Fruit fly (Drosophila melanogaster) whole organism, embryonic: Measurements from ENCODE around the gene CG13601.
A peak's percentile ranks its signal among the peaks of the same experiment; 100 is the strongest.

Experiments
- Blimp-1 ChIP-seq: fragments of 200-800 bp; sonication (Bioruptor generic); optimal IDR thresholded peaks from 3 replicates; lab custom pipeline; 2018; ENCODE audit warnings: missing biosample characterization, missing genetic modification characterization, mild to moderate bottlenecking, moderate library complexity, missing genetic modification reagents
- CG10274 ChIP-seq: fragments of 200-800 bp; sonication (Bioruptor generic); optimal IDR thresholded peaks from 3 replicates; lab custom pipeline; 2017; ENCODE audit warnings: missing biosample characterization, mild to moderate bottlenecking, missing genetic modification characterization
- CG10462 ChIP-seq: fragments of 200-800 bp; sonication (Bioruptor generic); optimal IDR thresholded peaks from 2 replicates; lab custom pipeline; 2016; ENCODE audit warnings: missing biosample characterization, missing genetic modification characterization
- CG10543 ChIP-seq: fragments of 200-800 bp; sonication (Bioruptor generic); optimal IDR thresholded peaks from 3 replicates; lab custom pipeline; 2017; ENCODE audit warnings: missing biosample characterization, mild to moderate bottlenecking, missing genetic modification characterization, moderate library complexity
- CG11504 ChIP-seq: fragments of 200-800 bp; sonication (Bioruptor generic); optimal IDR thresholded peaks from 3 replicates; lab custom pipeline; 2019; ENCODE audit warnings: missing biosample characterization, mild to moderate bottlenecking, missing genetic modification characterization, moderate library complexity
- CG12236 ChIP-seq: fragments of 200-800 bp; sonication (Bioruptor generic); optimal IDR thresholded peaks from 2 replicates; lab custom pipeline; 2016; ENCODE audit warnings: missing biosample characterization, missing genetic modification characterization
- CG13123 ChIP-seq: fragments of 200-800 bp; sonication (Bioruptor generic); optimal IDR thresholded peaks from 2 replicates; lab custom pipeline; 2016; ENCODE audit warnings: missing biosample characterization, missing genetic modification characterization
- CG13287 ChIP-seq: fragments of 200-800 bp; sonication (Bioruptor generic); IDR thresholded peaks from 2 replicates; pipeline ENCODE4 v1.3.6; 2022; ENCODE audit warnings: missing biosample characterization, missing genetic modification characterization; ENCODE audit not compliant: partially characterized antibody
- CG13894 ChIP-seq: fragments of 200-800 bp; sonication (Bioruptor generic); optimal IDR thresholded peaks from 3 replicates; lab custom pipeline; 2018; ENCODE audit warnings: missing biosample characterization, mild to moderate bottlenecking, missing genetic modification characterization, moderate library complexity
- CG15696 ChIP-seq: fragments of 200-800 bp; sonication (Bioruptor generic); optimal IDR thresholded peaks from 2 replicates; lab custom pipeline; 2019; ENCODE audit warnings: missing biosample characterization, mild to moderate bottlenecking, missing genetic modification characterization, moderate library complexity
- CG1647 ChIP-seq: fragments of 200-800 bp; sonication (Bioruptor generic); optimal IDR thresholded peaks from 3 replicates; lab custom pipeline; 2016; ENCODE audit warnings: missing biosample characterization, missing genetic modification characterization
- CG17385 ChIP-seq: fragments of 200-800 bp; sonication (Bioruptor generic); optimal IDR thresholded peaks from 3 replicates; lab custom pipeline; 2018; ENCODE audit warnings: missing biosample characterization, mild to moderate bottlenecking, missing genetic modification characterization
- CG17802 ChIP-seq: fragments of 200-800 bp; sonication (Bioruptor generic); optimal IDR thresholded peaks from 2 replicates; lab custom pipeline; 2018; ENCODE audit warnings: missing biosample characterization, mild to moderate bottlenecking, missing genetic modification characterization, moderate library complexity
- CG1832 ChIP-seq: fragments of 200-800 bp; sonication (Bioruptor generic); optimal IDR thresholded peaks from 2 replicates; lab custom pipeline; 2017; ENCODE audit warnings: missing biosample characterization, mild to moderate bottlenecking, missing genetic modification characterization, inconsistent platforms
- CG2120 ChIP-seq: fragments of 200-800 bp; sonication (Bioruptor generic); optimal IDR thresholded peaks from 3 replicates; lab custom pipeline; 2016; ENCODE audit warnings: missing biosample characterization, missing genetic modification characterization
- CG30403 ChIP-seq: fragments of 200-800 bp; sonication (Bioruptor generic); optimal IDR thresholded peaks from 3 replicates; lab custom pipeline; 2016; ENCODE audit warnings: missing biosample characterization, missing genetic modification characterization
- CG30431 ChIP-seq: fragments of 200-800 bp; sonication (Bioruptor generic); optimal IDR thresholded peaks from 2 replicates; lab custom pipeline; 2017; ENCODE audit warnings: missing biosample characterization, missing genetic modification characterization
- CG4617 ChIP-seq: fragments of 200-800 bp; sonication (Bioruptor generic); optimal IDR thresholded peaks from 3 replicates; lab custom pipeline; 2016; ENCODE audit warnings: missing biosample characterization, missing genetic modification characterization, borderline replicate concordance
- CG4707 ChIP-seq: fragments of 200-800 bp; sonication (Bioruptor generic); optimal IDR thresholded peaks from 2 replicates; lab custom pipeline; 2018; ENCODE audit warnings: missing biosample characterization, mild to moderate bottlenecking, missing genetic modification characterization, moderate library complexity
- CG8359 ChIP-seq: fragments of 200-800 bp; sonication (Bioruptor generic); optimal IDR thresholded peaks from 2 replicates; lab custom pipeline; 2017; ENCODE audit warnings: missing biosample characterization, mild to moderate bottlenecking, missing genetic modification characterization, borderline replicate concordance
- CG9437 ChIP-seq: fragments of 200-800 bp; sonication (Bioruptor generic); optimal IDR thresholded peaks from 2 replicates; lab custom pipeline; 2018; ENCODE audit warnings: missing biosample characterization, mild to moderate bottlenecking, missing genetic modification characterization
- CG9609 ChIP-seq: fragments of 200-800 bp; sonication (Bioruptor generic); optimal IDR thresholded peaks from 3 replicates; lab custom pipeline; 2016; ENCODE audit warnings: missing biosample characterization, missing genetic modification characterization
- Dll ChIP-seq: fragments of 200-800 bp; sonication (Bioruptor generic); IDR thresholded peaks from 4 replicates; pipeline ENCODE4 v1.3.6; 2022; ENCODE audit warnings: missing biosample characterization, missing genetic modification characterization; ENCODE audit not compliant: partially characterized antibody
- Ets65A ChIP-seq: fragments of 200-800 bp; sonication (Bioruptor generic); peaks from one replicate; lab custom pipeline; 2016; ENCODE audit warnings: missing biosample characterization, missing genetic modification characterization
- Fer2 ChIP-seq: fragments of 200-800 bp; sonication (Bioruptor generic); optimal IDR thresholded peaks from 2 replicates; lab custom pipeline; 2018; ENCODE audit warnings: missing biosample characterization, mild to moderate bottlenecking, missing genetic modification characterization, moderate library complexity
- Gsc ChIP-seq: fragments of 200-800 bp; sonication (Bioruptor generic); IDR thresholded peaks from 2 replicates; pipeline ENCODE4 v1.3.6; 2022; ENCODE audit warnings: missing biosample characterization, missing genetic modification characterization
- H2.0 ChIP-seq: fragments of 200-800 bp; sonication (Bioruptor generic); IDR thresholded peaks from 2 replicates; pipeline ENCODE4 v1.3.6; 2022; ENCODE audit warnings: missing biosample characterization, missing genetic modification characterization
- Hr39 ChIP-seq: fragments of >200 bp; optimal IDR thresholded peaks from 2 replicates; lab custom pipeline; 2017
- Lpt ChIP-seq: fragments of >200 bp; optimal IDR thresholded peaks from 2 replicates; lab custom pipeline; 2018; ENCODE audit warnings: missing biosample characterization, missing genetic modification characterization
- Side ChIP-seq: fragments of 200-800 bp; sonication (Bioruptor generic); optimal IDR thresholded peaks from 2 replicates; lab custom pipeline; 2016; ENCODE audit warnings: missing biosample characterization, missing genetic modification characterization
- Six4 ChIP-seq: fragments of 200-800 bp; sonication (Bioruptor generic); optimal IDR thresholded peaks from 2 replicates; lab custom pipeline; 2016; ENCODE audit warnings: missing biosample characterization, missing genetic modification characterization
- cad ChIP-seq: fragments of >200 bp; optimal IDR thresholded peaks from 2 replicates; lab custom pipeline; 2017; ENCODE audit warnings: missing biosample characterization, missing genetic modification characterization
- cas ChIP-seq: fragments of 200-800 bp; sonication (Bioruptor generic); IDR thresholded peaks from 2 replicates; pipeline ENCODE4 v1.3.6; 2022; ENCODE audit warnings: missing biosample characterization, missing genetic modification characterization
- caup ChIP-seq: fragments of 200-800 bp; sonication (Bioruptor generic); optimal IDR thresholded peaks from 3 replicates; lab custom pipeline; 2017; ENCODE audit warnings: missing biosample characterization, mild to moderate bottlenecking, missing genetic modification characterization, moderate library complexity; ENCODE audit not compliant: severe bottlenecking
- da ChIP-seq: fragments of 200-800 bp; sonication (Bioruptor generic); optimal IDR thresholded peaks from 2 replicates; lab custom pipeline; 2016; ENCODE audit warnings: missing biosample characterization, missing genetic modification characterization
- dimm ChIP-seq: fragments of 200-800 bp; sonication (Bioruptor generic); IDR thresholded peaks from 2 replicates; pipeline ENCODE4 v1.3.6; 2022; ENCODE audit warnings: missing biosample characterization, missing genetic modification characterization
- dmrt11E ChIP-seq: fragments of 200-800 bp; sonication (Bioruptor generic); optimal IDR thresholded peaks from 3 replicates; lab custom pipeline; 2018; ENCODE audit warnings: missing biosample characterization, mild to moderate bottlenecking, missing genetic modification characterization, moderate library complexity
- ems ChIP-seq: fragments of 200-800 bp; sonication (Bioruptor generic); optimal IDR thresholded peaks from 3 replicates; lab custom pipeline; 2016; ENCODE audit warnings: missing biosample characterization, missing genetic modification characterization
- gem ChIP-seq: fragments of 200-800 bp; sonication (Bioruptor generic); optimal IDR thresholded peaks from 2 replicates; lab custom pipeline; 2019; ENCODE audit warnings: missing biosample characterization, mild to moderate bottlenecking, missing genetic modification characterization, moderate library complexity
- hb ChIP-seq: fragments of 200-800 bp; sonication (Bioruptor generic); IDR thresholded peaks from 3 replicates; pipeline ENCODE4 v1.3.6; 2022; ENCODE audit warnings: missing biosample characterization, missing genetic modification characterization; ENCODE audit not compliant: partially characterized antibody
- klu ChIP-seq: fragments of 200-800 bp; sonication (Bioruptor generic); IDR thresholded peaks from 2 replicates; pipeline ENCODE4 v1.3.6; 2022; ENCODE audit warnings: missing biosample characterization, missing genetic modification characterization
- lab ChIP-seq: fragments of 200-800 bp; sonication (Bioruptor generic); optimal IDR thresholded peaks from 3 replicates; lab custom pipeline; 2017; ENCODE audit warnings: missing biosample characterization, missing genetic modification characterization, mild to moderate bottlenecking, moderate library complexity, missing genetic modification reagents
- mirr ChIP-seq: fragments of 200-800 bp; sonication (Bioruptor generic); optimal IDR thresholded peaks from 3 replicates; lab custom pipeline; 2018; ENCODE audit warnings: missing biosample characterization, mild to moderate bottlenecking, missing genetic modification characterization
- pzg ChIP-seq: fragments of 200-800 bp; sonication (Bioruptor generic); optimal IDR thresholded peaks from 3 replicates; lab custom pipeline; 2018; ENCODE audit warnings: missing biosample characterization, mild to moderate bottlenecking, missing genetic modification characterization, moderate library complexity
- ro ChIP-seq: fragments of 200-800 bp; sonication (Bioruptor generic); IDR thresholded peaks from 2 replicates; pipeline ENCODE4 v1.3.6; 2022; ENCODE audit warnings: missing biosample characterization, missing genetic modification characterization
- run ChIP-seq: fragments of 200-800 bp; sonication (Bioruptor generic); optimal IDR thresholded peaks from 3 replicates; lab custom pipeline; 2018; ENCODE audit warnings: missing biosample characterization, mild to moderate bottlenecking, missing genetic modification characterization
- twi ChIP-seq: fragments of 200-800 bp; optimal IDR thresholded peaks from 2 replicates; lab custom pipeline; 2019; ENCODE audit warnings: missing biosample characterization, mild to moderate bottlenecking, missing genetic modification characterization, moderate library complexity
- usp ChIP-seq: fragments of >200 bp; optimal IDR thresholded peaks from 2 replicates; lab custom pipeline; 2017; ENCODE audit warnings: missing biosample characterization, missing genetic modification characterization

Gene CG13601

dm6 chr3R:23933684-23934575 lies 6.5 kb upstream of the CG13601 start, which contains the start of gene CG5854 (continued):
- TF ChIP-seq caup = peak; percentile 70
- peak; percentile 78 for TF ChIP-seq ems (GFP tag; lab: Kevin White, UChicago)
- no peak for TF ChIP-seq Gsc (GFP tag; lab: Robert Waterston, UW)
- TF ChIP-seq CG9437 (GFP tag; lab: Kevin White, UChicago) = peak; percentile 49
- TF ChIP-seq mirr (GFP tag; lab: Kevin White, UChicago) = no peak
- peak; percentile 70 for TF ChIP-seq CG30403 (GFP tag; lab: Kevin White, UChicago)
- peak; percentile 71 for TF ChIP-seq CG12236
- peak; percentile 34 for TF ChIP-seq CG10543 (GFP tag; lab: Kevin White, UChicago)
- TF ChIP-seq hb (GFP tag; lab: Robert Waterston, UW) = no peak
- TF ChIP-seq CG4617 (GFP tag; lab: Kevin White, UChicago) = peak; percentile 6
- no peak for TF ChIP-seq cas (GFP tag; lab: Robert Waterston, UW)
- TF ChIP-seq CG1647 (GFP tag; lab: Kevin White, UChicago) = peak; percentile 59
- peak; percentile 86 for TF ChIP-seq Ets65A (GFP tag; lab: Kevin White, UChicago)
- TF ChIP-seq run (tag; lab: Kevin White, UChicago) = peak; percentile 38
- peak; percentile 75 for TF ChIP-seq CG4707 (GFP tag; lab: Kevin White, UChicago)
- peak; percentile 76 for TF ChIP-seq H2.0 (GFP tag; lab: Robert Waterston, UW)
- TF ChIP-seq ro = peak; percentile 32; the same call in 1 of the 2 replicates
- TF ChIP-seq cad (GFP tag; lab: Kevin White, UChicago) = no peak
- TF ChIP-seq CG11504 = peak; percentile 82
- peak; percentile 45 for TF ChIP-seq CG10274
- TF ChIP-seq CG17802 (tag; lab: Kevin White, UChicago) = peak; percentile 55
- TF ChIP-seq CG13123 (GFP tag; lab: Kevin White, UChicago) = peak; percentile 54
- peak; percentile 76 for TF ChIP-seq CG30431 (GFP tag; lab: Kevin White, UChicago)
- peak; percentile 43; the same call in 1 of the 4 replicates for TF ChIP-seq Dll (GFP tag; lab: Robert Waterston, UW)
- TF ChIP-seq Side (GFP tag; lab: Kevin White, UChicago) = peak; percentile 73
- peak; percentile 79 for TF ChIP-seq gem (tag; lab: Kevin White, UChicago)
- TF ChIP-seq CG1832 (GFP tag; lab: Kevin White, UChicago) = no peak
- TF ChIP-seq Fer2 = no peak
- TF ChIP-seq Hr39 = no peak
- peak; percentile 15 for TF ChIP-seq twi
- no peak for TF ChIP-seq CG13894 (tag; lab: Kevin White, UChicago)
- no peak for TF ChIP-seq klu
- TF ChIP-seq CG17385 (GFP tag; lab: Kevin White, UChicago) = peak; percentile 89
- peak; percentile 5; the same call in 1 of the 2 replicates for TF ChIP-seq dimm (GFP tag; lab: Robert Waterston, UW)
- TF ChIP-seq dmrt11E = peak; percentile 76
- peak; percentile 22 for TF ChIP-seq CG15696 (tag; lab: Kevin White, UChicago)
- peak; percentile 75 for TF ChIP-seq Blimp-1 (GFP tag; lab: Kevin White, UChicago)
- TF ChIP-seq pzg = peak; percentile 81
- TF ChIP-seq CG2120 (GFP tag; lab: Kevin White, UChicago) = peak; percentile 59
- peak; percentile 61 for TF ChIP-seq CG9609
- TF ChIP-seq da (GFP tag; lab: Kevin White, UChicago) = peak; percentile 42
- peak; percentile 89 for TF ChIP-seq lab (GFP tag; lab: Kevin White, UChicago)
- TF ChIP-seq CG8359 (GFP tag; lab: Kevin White, UChicago) = no peak
- no peak for TF ChIP-seq Lpt (GFP tag; lab: Kevin White, UChicago)
- TF ChIP-seq Six4 = peak; percentile 68
- TF ChIP-seq usp (GFP tag; lab: Kevin White, UChicago) = no peak
- peak; percentile 32; the same call in 1 of the 2 replicates for TF ChIP-seq CG13287
- TF ChIP-seq CG10462 (GFP tag; lab: Kevin White, UChicago) = peak; percentile 65
